Fruit fly (Drosophila melanogaster) whole organism, embryonic: ENCODE data around the gene CG18281.

Experiments used
- Bdp1 ChIP-seq: fragments of 200-800 bp; sonication (Bioruptor generic); optimal IDR thresholded peaks from 3 replicates; lab custom pipeline; 2016; ENCODE audit warnings: missing biosample characterization, missing genetic modification characterization
- CG11504 ChIP-seq: fragments of 200-800 bp; sonication (Bioruptor generic); optimal IDR thresholded peaks from 3 replicates; lab custom pipeline; 2019; ENCODE audit warnings: missing biosample characterization, mild to moderate bottlenecking, missing genetic modification characterization, moderate library complexity
- CG12071 ChIP-seq: fragments of 200-800 bp; sonication (Bioruptor generic); optimal IDR thresholded peaks from 3 replicates; lab custom pipeline; 2018; ENCODE audit warnings: missing biosample characterization, mild to moderate bottlenecking, missing genetic modification characterization
- CG1233 ChIP-seq: fragments of 200-800 bp; sonication (Bioruptor generic); optimal IDR thresholded peaks from 4 replicates; lab custom pipeline; 2018; ENCODE audit warnings: missing biosample characterization, mild to moderate bottlenecking, missing genetic modification characterization
- CG12659 ChIP-seq: fragments of 200-800 bp; sonication (Bioruptor generic); optimal IDR thresholded peaks from 3 replicates; lab custom pipeline; 2017; ENCODE audit warnings: mild to moderate bottlenecking, missing biosample characterization, missing genetic modification reagents, missing genetic modification characterization
- CG15479 ChIP-seq: fragments of 200-800 bp; sonication (Bioruptor generic); optimal IDR thresholded peaks from 3 replicates; lab custom pipeline; 2019; ENCODE audit warnings: missing biosample characterization, mild to moderate bottlenecking, missing genetic modification characterization, moderate library complexity
- CG18619 ChIP-seq: fragments of 200-800 bp; sonication (Bioruptor generic); optimal IDR thresholded peaks from 3 replicates; lab custom pipeline; 2017; ENCODE audit warnings: missing biosample characterization, mild to moderate bottlenecking, missing genetic modification characterization
- CG31365 ChIP-seq: fragments of 200-800 bp; sonication (Bioruptor generic); optimal IDR thresholded peaks from 2 replicates; lab custom pipeline; 2018; ENCODE audit warnings: missing biosample characterization, mild to moderate bottlenecking, missing genetic modification characterization
- CG32772 ChIP-seq: fragments of 200-800 bp; sonication (Bioruptor generic); IDR thresholded peaks from 2 replicates; pipeline ENCODE4 v1.3.6; 2022; ENCODE audit warnings: missing biosample characterization, missing genetic modification characterization
- CG3281 ChIP-seq: fragments of 200-800 bp; sonication (Bioruptor generic); optimal IDR thresholded peaks from 3 replicates; lab custom pipeline; 2017; ENCODE audit warnings: missing biosample characterization, mild to moderate bottlenecking, missing genetic modification characterization
- CG34376 ChIP-seq: fragments of 200-800 bp; sonication (Bioruptor generic); optimal IDR thresholded peaks from 2 replicates; lab custom pipeline; 2018; ENCODE audit warnings: missing biosample characterization, mild to moderate bottlenecking, missing genetic modification characterization
- CG34422 ChIP-seq: fragments of 200-800 bp; sonication (Bioruptor generic); IDR thresholded peaks from 3 replicates; pipeline ENCODE4 v1.3.6; 2022; ENCODE audit warnings: missing biosample characterization, missing genetic modification characterization
- CG3838 ChIP-seq: fragments of 200-800 bp; sonication (Bioruptor generic); optimal IDR thresholded peaks from 3 replicates; lab custom pipeline; 2016; ENCODE audit warnings: missing biosample characterization, missing genetic modification characterization
- CG4282 ChIP-seq: fragments of 200-800 bp; sonication (Bioruptor generic); optimal IDR thresholded peaks from 2 replicates; lab custom pipeline; 2016; ENCODE audit warnings: missing biosample characterization, missing genetic modification characterization
- CG5180 ChIP-seq: fragments of 200-800 bp; sonication (Bioruptor generic); optimal IDR thresholded peaks from 3 replicates; lab custom pipeline; 2017; ENCODE audit warnings: missing biosample characterization, missing genetic modification characterization, mild to moderate bottlenecking, moderate library complexity, missing genetic modification reagents
- CG6791 ChIP-seq: fragments of 200-800 bp; sonication (Bioruptor generic); IDR thresholded peaks from 3 replicates; pipeline ENCODE4 v1.3.6; 2022; ENCODE audit warnings: missing biosample characterization, missing genetic modification characterization; ENCODE audit not compliant: partially characterized antibody
- CG7839 ChIP-seq: fragments of 200-800 bp; sonication (Bioruptor generic); optimal IDR thresholded peaks from 3 replicates; lab custom pipeline; 2018; ENCODE audit warnings: missing biosample characterization, mild to moderate bottlenecking, missing genetic modification characterization, moderate library complexity
- CG8388 ChIP-seq: fragments of 200-800 bp; sonication (Bioruptor generic); optimal IDR thresholded peaks from 2 replicates; lab custom pipeline; 2019; ENCODE audit warnings: missing biosample characterization, mild to moderate bottlenecking, missing genetic modification characterization, moderate library complexity
- ERR ChIP-seq: fragments of 200-800 bp; sonication (Bioruptor generic); optimal IDR thresholded peaks from 2 replicates; lab custom pipeline; 2016; ENCODE audit warnings: missing biosample characterization, missing genetic modification characterization
- Ets97D ChIP-seq: fragments of 200-800 bp; sonication (Bioruptor generic); optimal IDR thresholded peaks from 3 replicates; lab custom pipeline; 2016; ENCODE audit warnings: missing biosample characterization, missing genetic modification characterization
- Lpt ChIP-seq: fragments of >200 bp; optimal IDR thresholded peaks from 2 replicates; lab custom pipeline; 2018; ENCODE audit warnings: missing biosample characterization, missing genetic modification characterization
- MBD-R2 ChIP-seq: fragments of 200-800 bp; sonication (Bioruptor generic); IDR thresholded peaks from 2 replicates; pipeline ENCODE4 v1.3.6; 2022; ENCODE audit warnings: missing biosample characterization, missing genetic modification characterization
- MTF-1 ChIP-seq: fragments of 200-800 bp; sonication (Bioruptor generic); optimal IDR thresholded peaks from 2 replicates; lab custom pipeline; 2018; ENCODE audit warnings: missing biosample characterization, mild to moderate bottlenecking, missing genetic modification characterization, borderline replicate concordance
- Oaz ChIP-seq: fragments of 200-800 bp; sonication (Bioruptor generic); IDR thresholded peaks from 2 replicates; pipeline ENCODE4 v1.3.6; 2022; ENCODE audit warnings: missing biosample characterization, missing genetic modification characterization
- Opbp ChIP-seq: fragments of 200-800 bp; sonication (Bioruptor generic); IDR thresholded peaks from 3 replicates; pipeline ENCODE4 v1.3.6; 2022; ENCODE audit warnings: missing biosample characterization, missing genetic modification characterization; ENCODE audit not compliant: partially characterized antibody
- Rfx ChIP-seq: fragments of 200-800 bp; sonication (Bioruptor generic); IDR thresholded peaks from 2 replicates; pipeline ENCODE4 v1.3.6; 2022; ENCODE audit warnings: missing biosample characterization, missing genetic modification characterization
- Usf ChIP-seq: fragments of 200-800 bp; sonication (Bioruptor generic); optimal IDR thresholded peaks from 2 replicates; lab custom pipeline; 2017; ENCODE audit warnings: missing genotype, missing biosample characterization, missing genetic modification characterization
- ash1 ChIP-seq: fragments of 200-800 bp; sonication (Bioruptor generic); optimal IDR thresholded peaks from 2 replicates; lab custom pipeline; 2018; ENCODE audit warnings: missing biosample characterization, mild to moderate bottlenecking, missing genetic modification characterization
- br ChIP-seq: fragments of >200 bp; optimal IDR thresholded peaks from 2 replicates; lab custom pipeline; 2017
- chm ChIP-seq: fragments of 200-800 bp; sonication (Bioruptor generic); IDR thresholded peaks from 2 replicates; pipeline ENCODE4 v1.3.6; 2022; ENCODE audit warnings: missing biosample characterization, missing genetic modification characterization
- dmrt99B ChIP-seq: fragments of 200-800 bp; sonication (Bioruptor generic); optimal IDR thresholded peaks from 2 replicates; lab custom pipeline; 2018; ENCODE audit warnings: missing biosample characterization, mild to moderate bottlenecking, missing genetic modification characterization, moderate library complexity
- exex ChIP-seq: fragments of 200-800 bp; sonication (Bioruptor generic); optimal IDR thresholded peaks from 4 replicates; lab custom pipeline; 2018; ENCODE audit warnings: missing biosample characterization, mild to moderate bottlenecking, missing genetic modification characterization, moderate library complexity
- fd3F ChIP-seq: fragments of 200-800 bp; sonication (Bioruptor generic); optimal IDR thresholded peaks from 2 replicates; lab custom pipeline; 2018; ENCODE audit warnings: missing biosample characterization, mild to moderate bottlenecking, missing genetic modification characterization, moderate library complexity
- fu2 ChIP-seq: fragments of 200-800 bp; sonication (Bioruptor generic); optimal IDR thresholded peaks from 2 replicates; lab custom pipeline; 2016; ENCODE audit warnings: missing biosample characterization, missing genetic modification characterization
- gt ChIP-seq: fragments of 200-800 bp; sonication (Bioruptor generic); IDR thresholded peaks from 2 replicates; pipeline ENCODE4 v1.3.6; 2022; ENCODE audit warnings: missing biosample characterization, missing genetic modification characterization
- inv ChIP-seq: fragments of 200-800 bp; sonication (Bioruptor generic); IDR thresholded peaks from 2 replicates; pipeline ENCODE4 v1.3.6; 2022; ENCODE audit warnings: missing biosample characterization, missing genetic modification characterization; ENCODE audit not compliant: partially characterized antibody
- jing ChIP-seq: fragments of 200-800 bp; sonication (Bioruptor generic); optimal IDR thresholded peaks from 2 replicates; lab custom pipeline; 2018; ENCODE audit warnings: missing biosample characterization, mild to moderate bottlenecking, missing genetic modification characterization
- jumu ChIP-seq: fragments of 200-800 bp; sonication (Bioruptor generic); optimal IDR thresholded peaks from 3 replicates; lab custom pipeline; 2016; ENCODE audit warnings: missing biosample characterization, missing genetic modification characterization
- knrl ChIP-seq: fragments of 200-800 bp; sonication (Bioruptor generic); IDR thresholded peaks from 3 replicates; pipeline ENCODE4 v1.3.6; 2022; ENCODE audit warnings: missing biosample characterization, missing genetic modification characterization; ENCODE audit not compliant: partially characterized antibody
- lilli ChIP-seq: fragments of 200-800 bp; sonication (Bioruptor generic); optimal IDR thresholded peaks from 3 replicates; lab custom pipeline; 2016; ENCODE audit warnings: missing biosample characterization, missing genetic modification characterization
- org-1 ChIP-seq: fragments of 200-800 bp; sonication (Bioruptor generic); optimal IDR thresholded peaks from 2 replicates; lab custom pipeline; 2017; ENCODE audit warnings: missing biosample characterization, missing genetic modification characterization
- pan ChIP-seq, 4 experiments: fragments of >200 bp in 3 of 4; fragments of 200-800 bp in 1 of 4; sonication (Bioruptor generic) in 1 of 4; optimal IDR thresholded peaks in 3 of 4; IDR thresholded peaks in 1 of 4; 2 replicates each; pipeline versions ENCODE4 v1.3.6 to Lab custom; 2017 to 2022; ENCODE audit warnings: missing biosample characterization in 2 of 4, missing genetic modification characterization in 2 of 4, mixed read lengths in 1 of 4
- peb ChIP-seq: fragments of 200-800 bp; sonication (Bioruptor generic); IDR thresholded peaks from 2 replicates; pipeline ENCODE4 v1.3.6; 2022; ENCODE audit warnings: missing biosample characterization, missing genetic modification characterization
- phol ChIP-seq: fragments of 200-800 bp; sonication (Bioruptor generic); optimal IDR thresholded peaks from 3 replicates; lab custom pipeline; 2018; ENCODE audit warnings: missing biosample characterization, mild to moderate bottlenecking, missing genetic modification characterization, moderate library complexity
- shn ChIP-seq: fragments of 200-800 bp; sonication (Bioruptor generic); optimal IDR thresholded peaks from 3 replicates; lab custom pipeline; 2016; ENCODE audit warnings: missing biosample characterization, missing genetic modification characterization
- sima ChIP-seq: fragments of 200-800 bp; sonication (Bioruptor generic); optimal IDR thresholded peaks from 2 replicates; lab custom pipeline; 2016; ENCODE audit warnings: missing biosample characterization, missing genetic modification characterization
- tup ChIP-seq: fragments of 200-800 bp; sonication (Bioruptor generic); optimal IDR thresholded peaks from 2 replicates; lab custom pipeline; 2016; ENCODE audit warnings: missing biosample characterization, mild to moderate bottlenecking, missing genetic modification characterization, moderate library complexity
- vnd ChIP-seq: fragments of 200-800 bp; sonication (Bioruptor generic); IDR thresholded peaks from 3 replicates; pipeline ENCODE4 v1.3.6; 2022; ENCODE audit warnings: missing biosample characterization, missing genetic modification characterization; ENCODE audit not compliant: partially characterized antibody
- z ChIP-seq: fragments of 200-800 bp; sonication (Bioruptor generic); IDR thresholded peaks from 3 replicates; pipeline ENCODE4 v1.3.6; 2022; ENCODE audit warnings: missing biosample characterization, missing genetic modification characterization

The CG18281 gene

dm6 chr3L:20526196-20526740 is 26.6 kb downstream of the CG18281 start, which contains the start of gene Nubp2 (continued):
- TF ChIP-seq Oaz (GFP tag; lab: Robert Waterston, UW) = peak; percentile 88
- TF ChIP-seq Lpt = no peak
- peak; percentile 81 for TF ChIP-seq org-1 (GFP tag; lab: Kevin White, UChicago)
- TF ChIP-seq CG31365 (tag; lab: Kevin White, UChicago) = peak; percentile 51
- peak; percentile 95 for TF ChIP-seq CG11504 (tag; lab: Kevin White, UChicago)
- TF ChIP-seq fu2 (GFP tag; lab: Kevin White, UChicago) = peak; percentile 94
- TF ChIP-seq Bdp1 (GFP tag; lab: Kevin White, UChicago) = peak; percentile 88
- peak; percentile 95 for TF ChIP-seq CG18619 (GFP tag; lab: Kevin White, UChicago)
- no peak for TF ChIP-seq Opbp (GFP tag; lab: Robert Waterston, UW)
- TF ChIP-seq CG3281 (GFP tag; lab: Kevin White, UChicago) = peak; percentile 96
- TF ChIP-seq CG15479 (GFP tag; lab: Kevin White, UChicago) = peak; percentile 52
- peak; percentile 96 for TF ChIP-seq CG7839 (tag; lab: Kevin White, UChicago)
- peak; percentile 92 for TF ChIP-seq shn (GFP tag; lab: Kevin White, UChicago)
- no peak for TF ChIP-seq vnd (GFP tag; lab: Robert Waterston, UW)
- TF ChIP-seq pan (optimal IDR thresholded peaks at IDR 0.05; lab: Kevin White, UChicago) = no peak
- peak in 1 of 2 experiments; percentile 90 for TF ChIP-seq pan (GFP tag; optimal IDR thresholded peaks at IDR 0.05 in 1 of 2, IDR thresholded peaks at IDR 0.05 in 1 of 2)
- peak; percentile 91 for TF ChIP-seq CG34422 (GFP tag; lab: Robert Waterston, UW)
- TF ChIP-seq tup (GFP tag; lab: Kevin White, UChicago) = peak; percentile 87
- peak; percentile 81 for TF ChIP-seq CG12071 (GFP tag; lab: Kevin White, UChicago)
- no peak for TF ChIP-seq CG6791 (GFP tag; lab: Robert Waterston, UW)
- TF ChIP-seq CG8388 (GFP tag; lab: Kevin White, UChicago) = peak; percentile 93
- TF ChIP-seq jing = peak; percentile 85
- peak; percentile 65 for TF ChIP-seq MTF-1 (GFP tag; lab: Kevin White, UChicago)
- no peak for TF ChIP-seq br (lab: Kevin White, UChicago)
- peak; percentile 97 for TF ChIP-seq lilli (GFP tag; lab: Kevin White, UChicago)
- peak; percentile 83 for TF ChIP-seq peb (GFP tag; lab: Robert Waterston, UW)
- TF ChIP-seq Ets97D (GFP tag; lab: Kevin White, UChicago) = peak; percentile 84
- TF ChIP-seq CG5180 (GFP tag; lab: Kevin White, UChicago) = peak; percentile 80
- peak; percentile 98 for TF ChIP-seq phol
- TF ChIP-seq z (GFP tag; lab: Robert Waterston, UW) = peak; percentile 65; the same call in 1 of the 3 replicates
- TF ChIP-seq jumu = peak; percentile 92
- peak; percentile 95 for TF ChIP-seq fd3F (GFP tag; lab: Kevin White, UChicago)
- TF ChIP-seq ash1 (GFP tag; lab: Kevin White, UChicago) = peak; percentile 64
- peak; percentile 98 for TF ChIP-seq CG12659 (GFP tag; lab: Kevin White, UChicago)
- peak; percentile 84 for TF ChIP-seq chm
- peak; percentile 93 for TF ChIP-seq Usf (GFP tag; lab: Kevin White, UChicago)
- no peak for TF ChIP-seq inv (GFP tag; lab: Robert Waterston, UW)
- peak; percentile 81 for TF ChIP-seq MBD-R2 (GFP tag; lab: Robert Waterston, UW)
- TF ChIP-seq Rfx (GFP tag; lab: Robert Waterston, UW) = peak; percentile 95
- peak; percentile 70 for TF ChIP-seq CG4282 (GFP tag; lab: Kevin White, UChicago)
- TF ChIP-seq CG34376 = peak; percentile 95
- TF ChIP-seq CG3838 (GFP tag; lab: Kevin White, UChicago) = peak; percentile 93
- peak; percentile 92 for TF ChIP-seq CG32772
- TF ChIP-seq ERR (GFP tag; lab: Kevin White, UChicago) = peak; percentile 72
- TF ChIP-seq gt (GFP tag; lab: Robert Waterston, UW) = peak; percentile 75
- TF ChIP-seq dmrt99B (tag; lab: Kevin White, UChicago) = peak; percentile 93
- peak; percentile 89 for TF ChIP-seq exex (tag; lab: Kevin White, UChicago)
- peak; percentile 28; the same call in 1 of the 3 replicates for TF ChIP-seq knrl (GFP tag; lab: Robert Waterston, UW)
- TF ChIP-seq sima (GFP tag; lab: Kevin White, UChicago) = peak; percentile 70
- TF ChIP-seq CG1233 (GFP tag; lab: Kevin White, UChicago) = peak; percentile 94
